Fruit fly (Drosophila melanogaster) whole organism, embryonic: ENCODE results near the gene CG1572.

Experiments used
- Asciz ChIP-seq: fragments of 200-800 bp; sonication (Bioruptor generic); optimal IDR thresholded peaks from 2 replicates; lab custom pipeline; 2017; ENCODE audit warnings: missing biosample characterization, mild to moderate bottlenecking, missing genetic modification characterization, missing genetic modification reagents
- Bgb ChIP-seq: fragments of 200-800 bp; sonication (Bioruptor generic); IDR thresholded peaks from 2 replicates; pipeline ENCODE4 v1.3.6; 2022; ENCODE audit warnings: missing biosample characterization, missing genetic modification characterization; ENCODE audit not compliant: partially characterized antibody
- CG10431 ChIP-seq: fragments of 200-800 bp; sonication (Bioruptor generic); optimal IDR thresholded peaks from 3 replicates; lab custom pipeline; 2018; ENCODE audit warnings: missing biosample characterization, mild to moderate bottlenecking, missing genetic modification characterization
- CG11085 ChIP-seq: fragments of 200-800 bp; sonication (Bioruptor generic); IDR thresholded peaks from 2 replicates; pipeline ENCODE4 v1.3.6; 2022; ENCODE audit warnings: missing biosample characterization, missing genetic modification characterization
- CG11456 ChIP-seq: fragments of 200-800 bp; sonication (Bioruptor generic); IDR thresholded peaks from 3 replicates; pipeline ENCODE4 v1.3.6; 2022; ENCODE audit warnings: missing biosample characterization, missing genetic modification characterization
- CG12391 ChIP-seq: fragments of 200-800 bp; sonication (Bioruptor generic); optimal IDR thresholded peaks from 3 replicates; lab custom pipeline; 2018; ENCODE audit warnings: missing biosample characterization, mild to moderate bottlenecking, missing genetic modification characterization, moderate library complexity
- CG13123 ChIP-seq: fragments of 200-800 bp; sonication (Bioruptor generic); optimal IDR thresholded peaks from 2 replicates; lab custom pipeline; 2016; ENCODE audit warnings: missing biosample characterization, missing genetic modification characterization
- CG13424 ChIP-seq: fragments of 200-800 bp; sonication (Bioruptor generic); optimal IDR thresholded peaks from 2 replicates; lab custom pipeline; 2019; ENCODE audit warnings: missing biosample characterization, mild to moderate bottlenecking, missing genetic modification characterization, moderate library complexity
- CG13775 ChIP-seq: fragments of 200-800 bp; sonication (Bioruptor generic); optimal IDR thresholded peaks from 3 replicates; lab custom pipeline; 2017; ENCODE audit warnings: missing biosample characterization, mild to moderate bottlenecking, missing genetic modification characterization
- CG15073 ChIP-seq: fragments of 200-800 bp; sonication (Bioruptor generic); optimal IDR thresholded peaks from 2 replicates; lab custom pipeline; 2016; ENCODE audit warnings: missing biosample characterization, missing genetic modification characterization
- CG16813 ChIP-seq: fragments of 200-800 bp; sonication (Bioruptor generic); IDR thresholded peaks from 3 replicates; pipeline ENCODE4 v1.3.6; 2022; ENCODE audit warnings: missing biosample characterization, missing genetic modification characterization; ENCODE audit not compliant: partially characterized antibody
- CG17359 ChIP-seq: fragments of 200-800 bp; sonication (Bioruptor generic); optimal IDR thresholded peaks from 3 replicates; lab custom pipeline; 2018; ENCODE audit warnings: missing biosample characterization, mild to moderate bottlenecking, missing genetic modification characterization, moderate library complexity
- CG17829 ChIP-seq: fragments of 200-800 bp; optimal IDR thresholded peaks from 2 replicates; lab custom pipeline; 2019; ENCODE audit warnings: missing biosample characterization, mild to moderate bottlenecking, missing genetic modification characterization, moderate library complexity
- CG30431 ChIP-seq: fragments of 200-800 bp; sonication (Bioruptor generic); optimal IDR thresholded peaks from 2 replicates; lab custom pipeline; 2017; ENCODE audit warnings: missing biosample characterization, missing genetic modification characterization
- CG32532 ChIP-seq: fragments of 200-800 bp; sonication (Bioruptor generic); IDR thresholded peaks from 2 replicates; pipeline ENCODE4 v1.3.6; 2022; ENCODE audit warnings: missing biosample characterization, missing genetic modification characterization
- CG33557 ChIP-seq: fragments of 200-800 bp; sonication (Bioruptor generic); optimal IDR thresholded peaks from 2 replicates; lab custom pipeline; 2019; ENCODE audit warnings: missing biosample characterization, mild to moderate bottlenecking, missing genetic modification characterization, moderate library complexity
- CG43689 ChIP-seq: fragments of 200-800 bp; sonication (Bioruptor generic); IDR thresholded peaks from 2 replicates; pipeline ENCODE4 v1.3.6; 2022; ENCODE audit warnings: missing biosample characterization, missing genetic modification characterization
- CG6272 ChIP-seq: fragments of 200-800 bp; sonication (Bioruptor generic); IDR thresholded peaks from 2 replicates; pipeline ENCODE4 v1.3.6; 2022; ENCODE audit warnings: missing biosample characterization, missing genetic modification characterization
- CG7745 ChIP-seq: fragments of 200-800 bp; sonication (Bioruptor generic); optimal IDR thresholded peaks from 2 replicates; lab custom pipeline; 2018; ENCODE audit warnings: missing biosample characterization, mild to moderate bottlenecking, missing genetic modification characterization, moderate library complexity
- CG8924 ChIP-seq: fragments of 200-800 bp; optimal IDR thresholded peaks from 3 replicates; lab custom pipeline; 2019; ENCODE audit warnings: missing biosample characterization, mild to moderate bottlenecking, missing genetic modification characterization, moderate library complexity
- CG9609 ChIP-seq: fragments of 200-800 bp; sonication (Bioruptor generic); optimal IDR thresholded peaks from 3 replicates; lab custom pipeline; 2016; ENCODE audit warnings: missing biosample characterization, missing genetic modification characterization
- CG9797 ChIP-seq: fragments of 200-800 bp; sonication (Bioruptor generic); optimal IDR thresholded peaks from 3 replicates; lab custom pipeline; 2018; ENCODE audit warnings: missing biosample characterization, mild to moderate bottlenecking, missing genetic modification characterization
- CTCF ChIP-seq: fragments of 200-800 bp; sonication (Bioruptor generic); optimal IDR thresholded peaks from 2 replicates; lab custom pipeline; 2017; ENCODE audit warnings: missing biosample characterization, mild to moderate bottlenecking, missing genetic modification characterization, moderate library complexity
- Camta ChIP-seq: fragments of 200-800 bp; sonication (Bioruptor generic); optimal IDR thresholded peaks from 2 replicates; lab custom pipeline; 2016; ENCODE audit warnings: missing biosample characterization, missing genetic modification characterization
- ERR ChIP-seq: fragments of 200-800 bp; sonication (Bioruptor generic); optimal IDR thresholded peaks from 2 replicates; lab custom pipeline; 2016; ENCODE audit warnings: missing biosample characterization, missing genetic modification characterization
- GATAe ChIP-seq: fragments of 200-800 bp; sonication (Bioruptor generic); conservative IDR thresholded peaks from 2 replicates; pipeline ENCODE4 v1.3.6; 2022; ENCODE audit warnings: missing biosample characterization, missing genetic modification characterization
- HLH4C ChIP-seq: fragments of 200-800 bp; sonication (Bioruptor generic); IDR thresholded peaks from 3 replicates; pipeline ENCODE4 v1.3.6; 2022; ENCODE audit warnings: missing biosample characterization, missing genetic modification characterization; ENCODE audit not compliant: partially characterized antibody
- HLHmδ ChIP-seq: fragments of 200-800 bp; sonication (Bioruptor generic); optimal IDR thresholded peaks from 2 replicates; lab custom pipeline; 2018; ENCODE audit warnings: missing biosample characterization, mild to moderate bottlenecking, missing genetic modification characterization, moderate library complexity
- Hmr ChIP-seq: fragments of 200-800 bp; sonication (Bioruptor generic); optimal IDR thresholded peaks from 3 replicates; lab custom pipeline; 2017; ENCODE audit warnings: mild to moderate bottlenecking, missing biosample characterization, missing genetic modification reagents, missing genetic modification characterization
- Hr3 ChIP-seq: fragments of 200-800 bp; sonication (Bioruptor generic); optimal IDR thresholded peaks from 3 replicates; lab custom pipeline; 2016; ENCODE audit warnings: missing biosample characterization, missing genetic modification characterization
- Meics ChIP-seq: fragments of 200-800 bp; sonication (Bioruptor generic); optimal IDR thresholded peaks from 2 replicates; lab custom pipeline; 2017; ENCODE audit warnings: missing biosample characterization, mild to moderate bottlenecking, missing genetic modification characterization
- NC2α ChIP-seq: fragments of 200-800 bp; sonication (Bioruptor generic); optimal IDR thresholded peaks from 2 replicates; lab custom pipeline; 2016; ENCODE audit warnings: missing biosample characterization, missing genetic modification characterization
- Rfx ChIP-seq: fragments of 200-800 bp; sonication (Bioruptor generic); IDR thresholded peaks from 2 replicates; pipeline ENCODE4 v1.3.6; 2022; ENCODE audit warnings: missing biosample characterization, missing genetic modification characterization
- Six4 ChIP-seq: fragments of 200-800 bp; sonication (Bioruptor generic); optimal IDR thresholded peaks from 2 replicates; lab custom pipeline; 2016; ENCODE audit warnings: missing biosample characterization, missing genetic modification characterization
- Usf ChIP-seq: fragments of 200-800 bp; sonication (Bioruptor generic); optimal IDR thresholded peaks from 2 replicates; lab custom pipeline; 2017; ENCODE audit warnings: missing genotype, missing biosample characterization, missing genetic modification characterization
- abd-A ChIP-seq: fragments of 200-800 bp; sonication (Bioruptor generic); optimal IDR thresholded peaks from 3 replicates; lab custom pipeline; 2019; ENCODE audit warnings: missing biosample characterization, mild to moderate bottlenecking, missing genetic modification characterization, moderate library complexity
- da ChIP-seq: fragments of 200-800 bp; sonication (Bioruptor generic); optimal IDR thresholded peaks from 2 replicates; lab custom pipeline; 2016; ENCODE audit warnings: missing biosample characterization, missing genetic modification characterization
- dimm ChIP-seq: fragments of 200-800 bp; sonication (Bioruptor generic); IDR thresholded peaks from 2 replicates; pipeline ENCODE4 v1.3.6; 2022; ENCODE audit warnings: missing biosample characterization, missing genetic modification characterization
- fd3F ChIP-seq: fragments of 200-800 bp; sonication (Bioruptor generic); optimal IDR thresholded peaks from 2 replicates; lab custom pipeline; 2018; ENCODE audit warnings: missing biosample characterization, mild to moderate bottlenecking, missing genetic modification characterization, moderate library complexity
- hkb ChIP-seq, 2 experiments: fragments of 200-800 bp in 1 of 2; fragments of >200 bp in 1 of 2; sonication (Bioruptor generic) in 1 of 2; IDR thresholded peaks in 1 of 2; optimal IDR thresholded peaks in 1 of 2; 2 replicates each; pipeline versions ENCODE4 v1.3.6 to Lab custom; 2017 to 2022; ENCODE audit warnings: missing biosample characterization in 1 of 2, missing genetic modification characterization in 1 of 2
- lov ChIP-seq, 2 experiments: fragments of 200-800 bp in 1 of 2; fragments of >200 bp in 1 of 2; sonication (Bioruptor generic) in 1 of 2; IDR thresholded peaks in 1 of 2; optimal IDR thresholded peaks in 1 of 2; 2 replicates in 1 of 2; 3 replicates in 1 of 2; pipeline versions ENCODE4 v1.3.6 to Lab custom; 2017 to 2022; ENCODE audit warnings: missing biosample characterization in 1 of 2, missing genetic modification characterization in 1 of 2
- psq ChIP-seq: fragments of 200-800 bp; sonication (Bioruptor generic); optimal IDR thresholded peaks from 2 replicates; lab custom pipeline; 2017; ENCODE audit warnings: missing biosample characterization, missing genetic modification characterization
- ranshi ChIP-seq: fragments of 200-800 bp; sonication (Bioruptor generic); IDR thresholded peaks from 2 replicates; pipeline ENCODE4 v1.3.6; 2022; ENCODE audit warnings: missing biosample characterization, missing genetic modification characterization
- rib ChIP-seq: fragments of 200-800 bp; sonication (Bioruptor generic); IDR thresholded peaks from 2 replicates; pipeline ENCODE4 v1.3.6; 2022; ENCODE audit warnings: missing biosample characterization, missing genetic modification characterization
- sens ChIP-seq: fragments of 200-800 bp; sonication (Bioruptor generic); peaks from one replicate; lab custom pipeline; 2016; ENCODE audit warnings: missing biosample characterization, missing genetic modification characterization
- slou ChIP-seq: fragments of 200-800 bp; sonication (Bioruptor generic); optimal IDR thresholded peaks from 3 replicates; lab custom pipeline; 2016; ENCODE audit warnings: missing biosample characterization, missing genetic modification characterization
- stc ChIP-seq: fragments of 200-800 bp; sonication (Bioruptor generic); IDR thresholded peaks from 2 replicates; pipeline ENCODE4 v1.3.6; 2022; ENCODE audit warnings: missing biosample characterization, missing genetic modification characterization
- tap ChIP-seq: fragments of 200-800 bp; optimal IDR thresholded peaks from 3 replicates; lab custom pipeline; 2019; ENCODE audit warnings: missing biosample characterization, mild to moderate bottlenecking, missing genetic modification characterization, moderate library complexity

The CG1572 gene

DNA sequence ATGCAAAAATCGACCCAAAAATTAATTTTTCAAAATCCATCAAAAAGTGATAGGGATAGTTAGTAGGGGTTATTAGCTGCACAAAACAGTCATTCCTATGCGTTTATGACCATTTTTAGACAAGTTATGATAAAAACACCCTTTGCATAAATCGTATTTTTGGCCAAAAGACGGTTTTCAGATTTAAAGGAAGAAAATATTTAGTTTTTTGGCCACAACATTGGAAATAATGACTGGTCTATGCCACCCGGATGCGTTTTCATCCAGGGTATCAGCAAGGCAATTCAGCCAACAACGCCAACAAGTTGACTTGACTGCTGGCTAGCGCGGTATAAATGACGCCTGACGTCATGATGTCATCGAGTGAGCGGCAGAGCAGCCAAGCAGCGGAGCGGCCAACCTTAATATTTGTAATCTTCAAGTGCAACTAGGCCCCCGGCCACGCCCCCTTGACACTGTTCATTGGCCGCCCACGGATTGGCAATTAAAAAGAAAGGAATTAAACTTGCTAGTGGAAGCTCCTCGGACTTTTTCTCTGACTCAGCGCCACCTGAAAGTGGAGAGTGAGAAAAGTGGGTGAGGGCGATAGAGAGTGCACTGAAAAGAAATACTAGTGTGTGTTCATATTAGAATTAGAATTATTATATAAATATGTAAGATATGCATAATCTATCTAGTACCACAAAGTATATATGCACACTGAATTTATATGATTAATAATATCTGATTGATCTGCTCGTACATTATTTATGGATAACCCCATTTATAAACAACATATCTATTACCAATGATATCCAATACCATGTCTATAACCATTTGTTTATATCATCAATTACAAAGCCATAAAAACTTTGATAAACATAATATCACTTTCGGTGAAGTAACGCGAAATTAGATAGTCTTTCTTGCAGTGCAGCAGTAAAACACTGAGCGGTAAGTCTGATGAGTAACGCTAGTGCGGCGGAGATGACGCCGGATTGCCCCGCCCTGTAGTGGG lies 1.6 kb upstream of the CG1572 start (continued):
- peak; percentile 41 for TF ChIP-seq CG13123 (GFP tag; lab: Kevin White, UChicago)
- peak; percentile 41 for TF ChIP-seq psq (GFP tag; lab: Kevin White, UChicago)
- no peak for TF ChIP-seq hkb (optimal IDR thresholded peaks at IDR 0.05; lab: Kevin White, UChicago)
- TF ChIP-seq hkb (GFP tag; IDR thresholded peaks at IDR 0.05; lab: Robert Waterston, UW) = peak; percentile 55
- TF ChIP-seq CG9609 (GFP tag; lab: Kevin White, UChicago) = peak; percentile 24
- peak; percentile 58 for TF ChIP-seq CG30431 (GFP tag; lab: Kevin White, UChicago)
- TF ChIP-seq Meics (GFP tag; lab: Kevin White, UChicago) = peak; percentile 91
- TF ChIP-seq HLHmδ (GFP tag; lab: Kevin White, UChicago) = no peak
- TF ChIP-seq CG13424 (tag; lab: Kevin White, UChicago) = peak; percentile 91
- TF ChIP-seq Rfx = peak; percentile 71
- peak; percentile 82 for TF ChIP-seq CG32532
- no peak for TF ChIP-seq GATAe
- TF ChIP-seq tap (tag; lab: Kevin White, UChicago) = peak; percentile 86
- TF ChIP-seq HLH4C (GFP tag; lab: Robert Waterston, UW) = no peak
- TF ChIP-seq CG43689 (GFP tag; lab: Robert Waterston, UW) = no peak
- TF ChIP-seq CG6272 (GFP tag; lab: Robert Waterston, UW) = no peak
- TF ChIP-seq CG17359 (tag; lab: Kevin White, UChicago) = peak; percentile 88
- no peak for TF ChIP-seq CG16813 (GFP tag; lab: Robert Waterston, UW)
- TF ChIP-seq CG9797 (GFP tag; lab: Kevin White, UChicago) = no peak
- TF ChIP-seq CG7745 (tag; lab: Kevin White, UChicago) = no peak
- TF ChIP-seq sens (GFP tag; lab: Kevin White, UChicago) = peak; percentile 91
- TF ChIP-seq dimm (GFP tag; lab: Robert Waterston, UW) = no peak
- TF ChIP-seq ranshi = peak; percentile 48; the same call in 1 of the 2 replicates
- no peak for TF ChIP-seq da
- TF ChIP-seq CG15073 (GFP tag; lab: Kevin White, UChicago) = peak; percentile 2
- TF ChIP-seq CG33557 (GFP tag; lab: Kevin White, UChicago) = peak; percentile 29
- no peak for TF ChIP-seq ERR (GFP tag; lab: Kevin White, UChicago)
- no peak for TF ChIP-seq rib
- TF ChIP-seq CG8924 = peak; percentile 92
- no peak for TF ChIP-seq lov (optimal IDR thresholded peaks at IDR 0.05; lab: Kevin White, UChicago)
- TF ChIP-seq lov (GFP tag; IDR thresholded peaks at IDR 0.05; lab: Robert Waterston, UW) = no peak
- TF ChIP-seq Hmr (GFP tag; lab: Kevin White, UChicago) = peak; percentile 88
- TF ChIP-seq Asciz (GFP tag; lab: Kevin White, UChicago) = peak; percentile 81
- TF ChIP-seq Usf (GFP tag; lab: Kevin White, UChicago) = peak; percentile 42
- peak; percentile 88 for TF ChIP-seq CG12391
- TF ChIP-seq slou = peak; percentile 71
- TF ChIP-seq fd3F = peak; percentile 85
- TF ChIP-seq Bgb = no peak
- peak; percentile 19 for TF ChIP-seq CTCF (GFP tag; lab: Kevin White, UChicago)
- TF ChIP-seq CG11456 (GFP tag; lab: Robert Waterston, UW) = 0 out of 3 replicates have a peak, but pooled peaks have one; percentile 28
- peak; percentile 78 for TF ChIP-seq Hr3 (GFP tag; lab: Kevin White, UChicago)
- peak; percentile 85 for TF ChIP-seq CG13775 (GFP tag; lab: Kevin White, UChicago)
- TF ChIP-seq CG17829 = peak; percentile 87
- TF ChIP-seq Six4 (GFP tag; lab: Kevin White, UChicago) = peak; percentile 68
- TF ChIP-seq stc (GFP tag; lab: Robert Waterston, UW) = peak; percentile 46; the same call in 1 of the 2 replicates
- no peak for TF ChIP-seq abd-A (tag; lab: Kevin White, UChicago)
- peak; percentile 8 for TF ChIP-seq Camta (GFP tag; lab: Kevin White, UChicago)
- TF ChIP-seq CG11085 (GFP tag; lab: Robert Waterston, UW) = peak; percentile 57; the same call in 1 of the 2 replicates
- TF ChIP-seq CG10431 (GFP tag; lab: Kevin White, UChicago) = no peak
- TF ChIP-seq NC2α (GFP tag; lab: Kevin White, UChicago) = no peak
